Fruit fly (Drosophila melanogaster): ENCODE data around the gene CG6770.

The CG6770 gene

DNA sequence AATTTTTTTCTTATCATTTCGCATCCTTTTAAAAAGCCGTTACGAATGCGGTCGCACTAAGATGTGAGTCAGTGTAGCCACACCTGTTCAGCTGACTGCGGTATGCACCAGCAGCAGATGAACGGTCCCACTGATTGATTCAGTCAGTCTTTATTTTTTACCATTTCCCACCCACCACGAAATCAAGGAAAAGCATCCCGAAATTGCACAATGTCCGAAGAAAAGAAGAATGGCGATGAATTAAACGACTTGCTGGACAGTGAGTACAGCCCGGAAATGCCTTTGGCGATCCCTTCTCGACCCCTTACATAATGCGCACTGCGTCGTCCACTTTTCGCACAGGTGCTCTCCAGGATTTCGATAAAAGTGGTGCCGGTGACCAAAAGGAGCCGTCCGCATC lies 47.7 kb upstream of the CG6770 start (continued):
- TF ChIP-seq sr (GFP tag; IDR thresholded peaks at IDR 0.05), result peak; percentile 4; the same call in 1 of the 3 replicates
- peak; percentile 33 for TF ChIP-seq CG17186 (GFP tag; optimal IDR thresholded peaks at IDR 0.05)
- TF ChIP-seq NC2α (GFP tag; optimal IDR thresholded peaks at IDR 0.05), result no peak
- no peak for TF ChIP-seq Sox102F (GFP tag; optimal IDR thresholded peaks at IDR 0.05)
- TF ChIP-seq Dek (tag; optimal IDR thresholded peaks at IDR 0.05), result no peak
- no peak for TF ChIP-seq CG1024 (GFP tag; IDR thresholded peaks at IDR 0.05)
- no peak for TF ChIP-seq Dip3 (GFP tag; optimal IDR thresholded peaks at IDR 0.05)
- no peak for TF ChIP-seq run (tag; optimal IDR thresholded peaks at IDR 0.05)
- TF ChIP-seq Awh (GFP tag; IDR thresholded peaks at IDR 0.05), result no peak
- TF ChIP-seq chm (GFP tag; IDR thresholded peaks at IDR 0.05), result no peak
- no peak for TF ChIP-seq ham (GFP tag; IDR thresholded peaks at IDR 0.05)
- peak; percentile 84 for TF ChIP-seq Ets97D (GFP tag; optimal IDR thresholded peaks at IDR 0.05)
- TF ChIP-seq CG18476 (GFP tag; optimal IDR thresholded peaks at IDR 0.05), result no peak
- no peak for TF ChIP-seq Kr (GFP tag; optimal IDR thresholded peaks at IDR 0.05)
- TF ChIP-seq slbo (GFP tag; IDR thresholded peaks at IDR 0.05), result no peak
- no peak for TF ChIP-seq btn (GFP tag; optimal IDR thresholded peaks at IDR 0.05)
- TF ChIP-seq Taf1 (GFP tag; IDR thresholded peaks at IDR 0.05), result no peak
- no peak for TF ChIP-seq grau (tag; optimal IDR thresholded peaks at IDR 0.05)
- no peak for TF ChIP-seq zfh2 (GFP tag; optimal IDR thresholded peaks at IDR 0.05)
- TF ChIP-seq CG14667 (GFP tag; IDR thresholded peaks at IDR 0.05), result no peak
- TF ChIP-seq CG6272 (GFP tag; IDR thresholded peaks at IDR 0.05), result no peak
- no peak for TF ChIP-seq CG30403 (GFP tag; optimal IDR thresholded peaks at IDR 0.05)
- no peak for TF ChIP-seq al (GFP tag; IDR thresholded peaks at IDR 0.05)
- no peak for TF ChIP-seq jigr1 (GFP tag; IDR thresholded peaks at IDR 0.05)
- no peak for TF ChIP-seq CG2875 (GFP tag; optimal IDR thresholded peaks at IDR 0.05)
- no peak for TF ChIP-seq jumu (GFP tag; optimal IDR thresholded peaks at IDR 0.05)
- no peak for TF ChIP-seq CG14965 (GFP tag; optimal IDR thresholded peaks at IDR 0.05; ENCODE audit: borderline replicate concordance)
- no peak for TF ChIP-seq CG9215 (GFP tag; IDR thresholded peaks at IDR 0.05)
- TF ChIP-seq CG17385 (GFP tag; optimal IDR thresholded peaks at IDR 0.05), result no peak
- no peak for TF ChIP-seq CG9817 (tag; optimal IDR thresholded peaks at IDR 0.05)
- TF ChIP-seq CG34224 (GFP tag; IDR thresholded peaks at IDR 0.05; ENCODE audit: partially characterized antibody), result no peak
- TF ChIP-seq CG12391 (tag; optimal IDR thresholded peaks at IDR 0.05), result peak; percentile 12
- TF ChIP-seq mirr (GFP tag; optimal IDR thresholded peaks at IDR 0.05), result no peak
- no peak for TF ChIP-seq sc (optimal IDR thresholded peaks at IDR 0.05)
- TF ChIP-seq sc (GFP tag; optimal IDR thresholded peaks at IDR 0.05), result no peak
- TF ChIP-seq luna (GFP tag; optimal IDR thresholded peaks at IDR 0.05), result no peak
- peak; percentile 48 for TF ChIP-seq CG2116 (GFP tag; optimal IDR thresholded peaks at IDR 0.05)
- no peak for TF ChIP-seq CG13123 (GFP tag; optimal IDR thresholded peaks at IDR 0.05)
- no peak for TF ChIP-seq CG3726 (GFP tag; IDR thresholded peaks at IDR 0.05)
- TF ChIP-seq Hand (GFP tag; optimal IDR thresholded peaks at IDR 0.05), result no peak
- no peak for TF ChIP-seq pfk (GFP tag; optimal IDR thresholded peaks at IDR 0.05)
- TF ChIP-seq CG8359 (GFP tag; optimal IDR thresholded peaks at IDR 0.05; ENCODE audit: borderline replicate concordance), result no peak
- no peak for TF ChIP-seq CG2199 (GFP tag; IDR thresholded peaks at IDR 0.05)
- TF ChIP-seq Dfd (GFP tag; optimal IDR thresholded peaks at IDR 0.05), result no peak
- no peak for TF ChIP-seq fd64A (GFP tag; optimal IDR thresholded peaks at IDR 0.05)
- TF ChIP-seq CG10209 (GFP tag; optimal IDR thresholded peaks at IDR 0.05), result no peak
- TF ChIP-seq insv (GFP tag; optimal IDR thresholded peaks at IDR 0.05), result no peak
- no peak for TF ChIP-seq lab (GFP tag; optimal IDR thresholded peaks at IDR 0.05)
- no peak for TF ChIP-seq C15 (GFP tag; IDR thresholded peaks at IDR 0.05)
- TF ChIP-seq HLHmδ (GFP tag; optimal IDR thresholded peaks at IDR 0.05), result no peak
- TF ChIP-seq lmd (GFP tag; IDR thresholded peaks at IDR 0.05), result no peak
- TF ChIP-seq NFAT (GFP tag; IDR thresholded peaks at IDR 0.05), result no peak
- no peak for TF ChIP-seq danr (GFP tag; IDR thresholded peaks at IDR 0.05)
